Worm (Caenorhabditis elegans) whole organism, midembryonic: ENCODE data around the gene Y17G9B.4.

Source experiments
- T22C8.4 ChIP-seq: fragments of 200-800 bp; sonication (Bioruptor generic); IDR thresholded peaks from 2 replicates; pipeline ENCODE4 v1.3.6; 2022; ENCODE audit warnings: missing genetic modification characterization, missing compliant biosample characterization
- cog-1 ChIP-seq: sonication (generic microtip); optimal IDR thresholded peaks from 2 replicates; lab custom pipeline; 2016; ENCODE audit warnings: missing genetic modification characterization, missing compliant biosample characterization
- flt-1 ChIP-seq: fragments of 200-800 bp; sonication (Bioruptor generic); IDR thresholded peaks from 2 replicates; pipeline ENCODE4 v1.3.6; 2022; ENCODE audit warnings: missing genetic modification characterization, missing compliant biosample characterization
- klf-2 ChIP-seq: fragments of 200-800 bp; sonication (Bioruptor generic); conservative IDR thresholded peaks from 2 replicates; pipeline ENCODE4 v1.3.6; 2022; ENCODE audit warnings: missing genetic modification reagents, missing genetic modification characterization, missing compliant biosample characterization
- med-1 ChIP-seq: sonication (generic microtip); optimal IDR thresholded peaks from 2 replicates; lab custom pipeline; 2017; ENCODE audit warnings: missing genetic modification characterization, mild to moderate bottlenecking, missing compliant biosample characterization, antibody characterized with exemption, missing genetic modification reagents; ENCODE audit not compliant: insufficient read depth
- ref-1 ChIP-seq: fragments of 200-800 bp; sonication (Bioruptor generic); conservative IDR thresholded peaks from 2 replicates; pipeline ENCODE4 v1.3.6; 2022; ENCODE audit warnings: missing genetic modification reagents, missing genetic modification characterization, missing compliant biosample characterization
- tab-1 ChIP-seq: fragments of 200-800 bp; sonication (Bioruptor generic); IDR thresholded peaks from 2 replicates; pipeline ENCODE4 v1.3.6; 2022; ENCODE audit warnings: missing genetic modification characterization, missing compliant biosample characterization
- ztf-23 ChIP-seq: fragments of 200-800 bp; sonication (Bioruptor generic); IDR thresholded peaks from 2 replicates; pipeline ENCODE4 v1.3.6; 2022; ENCODE audit warnings: missing genetic modification reagents, missing genetic modification characterization, missing compliant biosample characterization

- no peak for TF ChIP-seq klf-2 (GFP tag; lab: Robert Waterston, UW)
- TF ChIP-seq med-1 (GFP tag; lab: Kevin White, UChicago): no peak
- no peak for TF ChIP-seq T22C8.4 (GFP tag; lab: Robert Waterston, UW)
- TF ChIP-seq tab-1: no peak
- TF ChIP-seq ztf-23 (GFP tag; lab: Robert Waterston, UW): no peak
- no peak for TF ChIP-seq ref-1 (GFP tag; lab: Robert Waterston, UW)
- TF ChIP-seq cog-1 (tag; lab: Kevin White, UChicago): no peak
- no peak for TF ChIP-seq flt-1 (GFP tag; lab: Robert Waterston, UW)
Observed at ce11 chrIV:4723687-4724086, 28.2 kb upstream of the Y17G9B.4 start.
